Fruit fly (Drosophila melanogaster) whole organism, embryonic: Measurements from ENCODE around the gene Tengl1.
A peak's percentile ranks its signal among the peaks of the same experiment; 100 is the strongest.

Experiments
- Aef1 ChIP-seq: fragments of 200-800 bp; sonication (Bioruptor generic); IDR thresholded peaks from 3 replicates; pipeline ENCODE4 v1.3.6; 2022; ENCODE audit warnings: missing biosample characterization, missing genetic modification characterization
- Atf6 ChIP-seq: fragments of 200-800 bp; sonication (Bioruptor generic); IDR thresholded peaks from 2 replicates; pipeline ENCODE4 v1.3.6; 2022; ENCODE audit warnings: missing biosample characterization, missing genetic modification characterization
- B-H2 ChIP-seq: fragments of 200-800 bp; sonication (Bioruptor generic); optimal IDR thresholded peaks from 2 replicates; lab custom pipeline; 2018; ENCODE audit warnings: missing biosample characterization, mild to moderate bottlenecking, missing genetic modification characterization
- CG10147 ChIP-seq: fragments of 200-800 bp; sonication (Bioruptor generic); optimal IDR thresholded peaks from 2 replicates; lab custom pipeline; 2019; ENCODE audit warnings: missing biosample characterization, mild to moderate bottlenecking, missing genetic modification characterization, moderate library complexity
- CG10654 ChIP-seq: fragments of 200-800 bp; sonication (Bioruptor generic); optimal IDR thresholded peaks from 2 replicates; lab custom pipeline; 2016; ENCODE audit warnings: missing biosample characterization, missing genetic modification characterization
- CG10979 ChIP-seq: fragments of 200-800 bp; sonication (Bioruptor generic); optimal IDR thresholded peaks from 2 replicates; lab custom pipeline; 2018; ENCODE audit warnings: missing biosample characterization, mild to moderate bottlenecking, missing genetic modification characterization, moderate library complexity
- CG12744 ChIP-seq: fragments of 200-800 bp; sonication (Bioruptor generic); optimal IDR thresholded peaks from 2 replicates; lab custom pipeline; 2016; ENCODE audit warnings: missing biosample characterization, missing genetic modification characterization
- CG1529 ChIP-seq: fragments of 200-800 bp; sonication (Bioruptor generic); optimal IDR thresholded peaks from 3 replicates; lab custom pipeline; 2018; ENCODE audit warnings: missing biosample characterization, missing genetic modification characterization
- CG15479 ChIP-seq: fragments of 200-800 bp; sonication (Bioruptor generic); optimal IDR thresholded peaks from 3 replicates; lab custom pipeline; 2019; ENCODE audit warnings: missing biosample characterization, mild to moderate bottlenecking, missing genetic modification characterization, moderate library complexity
- CG1603 ChIP-seq: fragments of 200-800 bp; sonication (Bioruptor generic); optimal IDR thresholded peaks from 2 replicates; lab custom pipeline; 2019; ENCODE audit warnings: missing biosample characterization, mild to moderate bottlenecking, missing genetic modification characterization, moderate library complexity
- CG16813 ChIP-seq: fragments of 200-800 bp; sonication (Bioruptor generic); IDR thresholded peaks from 3 replicates; pipeline ENCODE4 v1.3.6; 2022; ENCODE audit warnings: missing biosample characterization, missing genetic modification characterization; ENCODE audit not compliant: partially characterized antibody
- CG17568 ChIP-seq: fragments of 200-800 bp; sonication (Bioruptor generic); optimal IDR thresholded peaks from 2 replicates; lab custom pipeline; 2018; ENCODE audit warnings: missing biosample characterization, mild to moderate bottlenecking, missing genetic modification characterization, moderate library complexity
- CG18262 ChIP-seq: fragments of 200-800 bp; optimal IDR thresholded peaks from 3 replicates; lab custom pipeline; 2019; ENCODE audit warnings: missing biosample characterization, mild to moderate bottlenecking, missing genetic modification characterization, moderate library complexity
- CG2875 ChIP-seq: fragments of 200-800 bp; sonication (Bioruptor generic); optimal IDR thresholded peaks from 2 replicates; lab custom pipeline; 2017; ENCODE audit warnings: missing biosample characterization, mild to moderate bottlenecking, missing genetic modification characterization, missing genetic modification reagents
- CG33557 ChIP-seq: fragments of 200-800 bp; sonication (Bioruptor generic); optimal IDR thresholded peaks from 2 replicates; lab custom pipeline; 2019; ENCODE audit warnings: missing biosample characterization, mild to moderate bottlenecking, missing genetic modification characterization, moderate library complexity
- CG3995 ChIP-seq: fragments of 200-800 bp; sonication (Bioruptor generic); optimal IDR thresholded peaks from 3 replicates; lab custom pipeline; 2016; ENCODE audit warnings: missing biosample characterization, missing genetic modification characterization
- CG4424 ChIP-seq: fragments of 200-800 bp; sonication (Bioruptor generic); optimal IDR thresholded peaks from 3 replicates; lab custom pipeline; 2016; ENCODE audit warnings: missing biosample characterization, missing genetic modification characterization
- CG4707 ChIP-seq: fragments of 200-800 bp; sonication (Bioruptor generic); optimal IDR thresholded peaks from 2 replicates; lab custom pipeline; 2018; ENCODE audit warnings: missing biosample characterization, mild to moderate bottlenecking, missing genetic modification characterization, moderate library complexity
- CG6854 ChIP-seq: fragments of 200-800 bp; sonication (Bioruptor generic); optimal IDR thresholded peaks from 3 replicates; lab custom pipeline; 2017; ENCODE audit warnings: missing biosample characterization, mild to moderate bottlenecking, missing genetic modification characterization
- CG7556 ChIP-seq: fragments of 200-800 bp; sonication (Bioruptor generic); optimal IDR thresholded peaks from 2 replicates; lab custom pipeline; 2017; ENCODE audit warnings: missing biosample characterization, mild to moderate bottlenecking, missing genetic modification characterization
- CG8478 ChIP-seq: fragments of >200 bp; optimal IDR thresholded peaks from 2 replicates; lab custom pipeline; 2018
- CG8944 ChIP-seq: fragments of 200-800 bp; sonication (Bioruptor generic); optimal IDR thresholded peaks from 3 replicates; lab custom pipeline; 2016; ENCODE audit warnings: missing biosample characterization, missing genetic modification characterization
- CG9437 ChIP-seq: fragments of 200-800 bp; sonication (Bioruptor generic); optimal IDR thresholded peaks from 2 replicates; lab custom pipeline; 2018; ENCODE audit warnings: missing biosample characterization, mild to moderate bottlenecking, missing genetic modification characterization
- CG9727 ChIP-seq: fragments of 200-800 bp; sonication (Bioruptor generic); optimal IDR thresholded peaks from 3 replicates; lab custom pipeline; 2017; ENCODE audit warnings: missing biosample characterization, mild to moderate bottlenecking, missing genetic modification characterization
- Chrac-16 ChIP-seq: fragments of 200-800 bp; sonication (Bioruptor generic); optimal IDR thresholded peaks from 3 replicates; lab custom pipeline; 2016; ENCODE audit warnings: missing biosample characterization, missing genetic modification characterization
- D19B ChIP-seq: fragments of 200-800 bp; sonication (Bioruptor generic); optimal IDR thresholded peaks from 2 replicates; lab custom pipeline; 2017; ENCODE audit warnings: missing biosample characterization, mild to moderate bottlenecking, missing genetic modification characterization
- E2f2 ChIP-seq: fragments of 200-800 bp; sonication (Bioruptor generic); IDR thresholded peaks from 2 replicates; pipeline ENCODE4 v1.3.6; 2022; ENCODE audit warnings: missing biosample characterization, missing genetic modification characterization
- HLH4C ChIP-seq: fragments of 200-800 bp; sonication (Bioruptor generic); IDR thresholded peaks from 3 replicates; pipeline ENCODE4 v1.3.6; 2022; ENCODE audit warnings: missing biosample characterization, missing genetic modification characterization; ENCODE audit not compliant: partially characterized antibody
- Neu2 ChIP-seq: fragments of 200-800 bp; sonication (Bioruptor generic); optimal IDR thresholded peaks from 3 replicates; lab custom pipeline; 2016; ENCODE audit warnings: missing biosample characterization, missing genetic modification characterization, borderline replicate concordance
- Taf1 ChIP-seq: fragments of 200-800 bp; sonication (Bioruptor generic); IDR thresholded peaks from 2 replicates; pipeline ENCODE4 v1.3.6; 2022; ENCODE audit warnings: missing biosample characterization, missing genetic modification characterization
- ase ChIP-seq: fragments of 200-800 bp; sonication (Bioruptor generic); IDR thresholded peaks from 3 replicates; pipeline ENCODE4 v1.3.6; 2022; ENCODE audit warnings: missing biosample characterization, missing genetic modification characterization
- bcd ChIP-seq: fragments of 200-800 bp; sonication (Bioruptor generic); optimal IDR thresholded peaks from 2 replicates; lab custom pipeline; 2017; ENCODE audit warnings: missing biosample characterization, mild to moderate bottlenecking, missing genetic modification characterization
- br ChIP-seq: fragments of >200 bp; optimal IDR thresholded peaks from 2 replicates; lab custom pipeline; 2017
- chinmo ChIP-seq: fragments of 200-800 bp; sonication (Bioruptor generic); IDR thresholded peaks from 4 replicates; pipeline ENCODE4 v1.3.6; 2022; ENCODE audit warnings: missing biosample characterization, missing genetic modification characterization; ENCODE audit not compliant: partially characterized antibody
- corto ChIP-seq: fragments of 200-800 bp; sonication (Bioruptor generic); optimal IDR thresholded peaks from 2 replicates; lab custom pipeline; 2016; ENCODE audit warnings: missing biosample characterization, mild to moderate bottlenecking, missing genetic modification characterization, moderate library complexity
- cwo ChIP-seq: fragments of 200-800 bp; sonication (Bioruptor generic); optimal IDR thresholded peaks from 3 replicates; lab custom pipeline; 2017; ENCODE audit warnings: missing biosample characterization, missing genetic modification characterization, mild to moderate bottlenecking, moderate library complexity, missing genetic modification reagents
- disco-r ChIP-seq: fragments of 200-800 bp; sonication (Bioruptor generic); optimal IDR thresholded peaks from 2 replicates; lab custom pipeline; 2016; ENCODE audit warnings: missing biosample characterization, missing genetic modification characterization
- ftz-f1 ChIP-seq: fragments of 200-800 bp; sonication (Bioruptor generic); optimal IDR thresholded peaks from 2 replicates; lab custom pipeline; 2016; ENCODE audit warnings: missing biosample characterization, missing genetic modification characterization
- gcm2 ChIP-seq: fragments of 200-800 bp; sonication (Bioruptor generic); optimal IDR thresholded peaks from 2 replicates; lab custom pipeline; 2016; ENCODE audit warnings: missing biosample characterization, missing genetic modification characterization
- h ChIP-seq: fragments of >200 bp; optimal IDR thresholded peaks from 2 replicates; lab custom pipeline; 2017
- hkb ChIP-seq, 2 experiments: fragments of 200-800 bp in 1 of 2; fragments of >200 bp in 1 of 2; sonication (Bioruptor generic) in 1 of 2; IDR thresholded peaks in 1 of 2; optimal IDR thresholded peaks in 1 of 2; 2 replicates each; pipeline versions ENCODE4 v1.3.6 to Lab custom; 2017 to 2022; ENCODE audit warnings: missing biosample characterization in 1 of 2, missing genetic modification characterization in 1 of 2
- klu ChIP-seq: fragments of 200-800 bp; sonication (Bioruptor generic); IDR thresholded peaks from 2 replicates; pipeline ENCODE4 v1.3.6; 2022; ENCODE audit warnings: missing biosample characterization, missing genetic modification characterization
- lmd ChIP-seq: fragments of 200-800 bp; sonication (Bioruptor generic); IDR thresholded peaks from 2 replicates; pipeline ENCODE4 v1.3.6; 2022; ENCODE audit warnings: missing biosample characterization, missing genetic modification characterization
- mam ChIP-seq: fragments of 200-800 bp; sonication (Bioruptor generic); optimal IDR thresholded peaks from 3 replicates; lab custom pipeline; 2016; ENCODE audit warnings: missing biosample characterization, missing genetic modification characterization
- ranshi ChIP-seq: fragments of 200-800 bp; sonication (Bioruptor generic); IDR thresholded peaks from 2 replicates; pipeline ENCODE4 v1.3.6; 2022; ENCODE audit warnings: missing biosample characterization, missing genetic modification characterization
- slp2 ChIP-seq: fragments of 200-800 bp; sonication (Bioruptor generic); optimal IDR thresholded peaks from 2 replicates; lab custom pipeline; 2016; ENCODE audit warnings: missing biosample characterization, missing genetic modification characterization
- ttk ChIP-seq: fragments of 200-800 bp; sonication (Bioruptor generic); IDR thresholded peaks from 2 replicates; pipeline ENCODE4 v2.1.2; 2022; ENCODE audit warnings: missing biosample characterization, missing genetic modification characterization
- tup ChIP-seq: fragments of 200-800 bp; sonication (Bioruptor generic); optimal IDR thresholded peaks from 2 replicates; lab custom pipeline; 2016; ENCODE audit warnings: missing biosample characterization, mild to moderate bottlenecking, missing genetic modification characterization, moderate library complexity
- wdn ChIP-seq: fragments of 200-800 bp; sonication (Bioruptor generic); IDR thresholded peaks from 2 replicates; pipeline ENCODE4 v1.3.6; 2022; ENCODE audit warnings: missing biosample characterization, missing genetic modification characterization

Tengl1 gene

dm6 chr2L:2202853-2203717, 37.3 kb downstream of the Tengl1 start (continued):
- peak; percentile 8 for TF ChIP-seq cwo (GFP tag; lab: Kevin White, UChicago)
- no peak for TF ChIP-seq D19B
- no peak for TF ChIP-seq lmd (GFP tag; lab: Robert Waterston, UW)
- TF ChIP-seq klu (GFP tag; lab: Robert Waterston, UW), result no peak
- no peak for TF ChIP-seq Chrac-16 (GFP tag; lab: Kevin White, UChicago)
- peak; percentile 27; the same call in 1 of the 2 replicates for TF ChIP-seq ranshi (GFP tag; lab: Robert Waterston, UW)
- TF ChIP-seq chinmo, result peak; percentile 94
- TF ChIP-seq CG17568 (GFP tag; lab: Kevin White, UChicago), result no peak
- TF ChIP-seq h (lab: Kevin White, UChicago), result no peak
- no peak for TF ChIP-seq Neu2 (GFP tag; lab: Kevin White, UChicago)
- no peak for TF ChIP-seq CG10979 (tag; lab: Kevin White, UChicago)
- TF ChIP-seq hkb (optimal IDR thresholded peaks at IDR 0.05; lab: Kevin White, UChicago), result no peak
- 0 out of 2 replicates have a peak, but pooled peaks have one; percentile 33 for TF ChIP-seq hkb (GFP tag; IDR thresholded peaks at IDR 0.05; lab: Robert Waterston, UW)
- no peak for TF ChIP-seq disco-r
- TF ChIP-seq slp2 (GFP tag; lab: Kevin White, UChicago), result no peak
- TF ChIP-seq CG9437 (GFP tag; lab: Kevin White, UChicago), result peak; percentile 70
- TF ChIP-seq wdn (GFP tag; lab: Robert Waterston, UW), result no peak
- TF ChIP-seq ase, result no peak
- TF ChIP-seq CG1603, result no peak
- TF ChIP-seq Taf1, result no peak
- TF ChIP-seq CG6854 (GFP tag; lab: Kevin White, UChicago), result no peak
- TF ChIP-seq B-H2, result no peak
- TF ChIP-seq CG33557, result no peak
- TF ChIP-seq corto (GFP tag; lab: Kevin White, UChicago), result peak; percentile 14
- TF ChIP-seq tup (GFP tag; lab: Kevin White, UChicago), result no peak
- no peak for TF ChIP-seq br (lab: Kevin White, UChicago)
- no peak for TF ChIP-seq CG8944 (GFP tag; lab: Kevin White, UChicago)
- peak; percentile 18; the same call in 1 of the 3 replicates for TF ChIP-seq CG16813 (GFP tag; lab: Robert Waterston, UW)
- peak; percentile 73 for TF ChIP-seq ftz-f1 (GFP tag; lab: Kevin White, UChicago)
- peak; percentile 56; the same call in 2 of the 3 replicates for TF ChIP-seq Aef1 (GFP tag; lab: Robert Waterston, UW)
- TF ChIP-seq gcm2, result no peak
- no peak for TF ChIP-seq CG4707
- TF ChIP-seq CG4424 (GFP tag; lab: Kevin White, UChicago), result no peak
- TF ChIP-seq HLH4C, result peak; percentile 34; the same call in 2 of the 3 replicates
- TF ChIP-seq CG18262, result no peak
- TF ChIP-seq CG1529, result no peak
- TF ChIP-seq CG9727 (GFP tag; lab: Kevin White, UChicago), result no peak
- no peak for TF ChIP-seq CG10654 (GFP tag; lab: Kevin White, UChicago)
- TF ChIP-seq ttk (GFP tag; lab: Robert Waterston, UW), result 0 out of 2 replicates have a peak, but pooled peaks have one; percentile 35
- no peak for TF ChIP-seq CG15479 (GFP tag; lab: Kevin White, UChicago)
- TF ChIP-seq E2f2 (GFP tag; lab: Robert Waterston, UW), result no peak
- TF ChIP-seq CG10147 (GFP tag; lab: Kevin White, UChicago), result no peak
- 0 out of 2 replicates have a peak, but pooled peaks have one; percentile 17 for TF ChIP-seq Atf6 (GFP tag; lab: Robert Waterston, UW)
- no peak for TF ChIP-seq CG3995 (GFP tag; lab: Kevin White, UChicago)
- TF ChIP-seq CG12744 (GFP tag; lab: Kevin White, UChicago), result no peak
- no peak for TF ChIP-seq bcd (GFP tag; lab: Kevin White, UChicago)
- no peak for TF ChIP-seq CG8478 (lab: Kevin White, UChicago)
- TF ChIP-seq mam (GFP tag; lab: Kevin White, UChicago), result no peak
- TF ChIP-seq CG2875, result no peak
- no peak for TF ChIP-seq CG7556 (GFP tag; lab: Kevin White, UChicago)
